Worm (Caenorhabditis elegans) whole organism, L1 larva: ENCODE data around the gene sas-5.

ENCODE experiments used
- mdl-1 ChIP-seq, 2 experiments: fragments of 150-350 bp; optimal IDR thresholded peaks; 2 replicates each; lab custom pipeline; 2014 to 2017; ENCODE audit warnings: missing biosample characterization in 2 of 2, missing genetic modification characterization in 2 of 2, inconsistent platforms in 1 of 2
- snpc-4 ChIP-seq: fragments of 150-350 bp; optimal IDR thresholded peaks from 2 replicates; lab custom pipeline; 2014; ENCODE audit warnings: missing biosample characterization, missing genetic modification characterization
- tbx-2 ChIP-seq: sonication (generic microtip); optimal IDR thresholded peaks from 2 replicates; lab custom pipeline; 2016; ENCODE audit warnings: missing genetic modification characterization, missing compliant biosample characterization
- unc-86 ChIP-seq: sonication (generic microtip); optimal IDR thresholded peaks from 2 replicates; lab custom pipeline; 2016; ENCODE audit warnings: missing genetic modification characterization, missing compliant biosample characterization
- zip-4 ChIP-seq: fragments of 200-800 bp; sonication (Bioruptor generic); optimal IDR thresholded peaks from 2 replicates; lab custom pipeline; 2018; ENCODE audit warnings: mild to moderate bottlenecking, missing genetic modification characterization, moderate library complexity, missing compliant biosample characterization
- ztf-4 ChIP-seq: fragments of 150-350 bp; optimal IDR thresholded peaks from 2 replicates; lab custom pipeline; 2014; ENCODE audit warnings: missing biosample characterization, missing genetic modification characterization

DNA sequence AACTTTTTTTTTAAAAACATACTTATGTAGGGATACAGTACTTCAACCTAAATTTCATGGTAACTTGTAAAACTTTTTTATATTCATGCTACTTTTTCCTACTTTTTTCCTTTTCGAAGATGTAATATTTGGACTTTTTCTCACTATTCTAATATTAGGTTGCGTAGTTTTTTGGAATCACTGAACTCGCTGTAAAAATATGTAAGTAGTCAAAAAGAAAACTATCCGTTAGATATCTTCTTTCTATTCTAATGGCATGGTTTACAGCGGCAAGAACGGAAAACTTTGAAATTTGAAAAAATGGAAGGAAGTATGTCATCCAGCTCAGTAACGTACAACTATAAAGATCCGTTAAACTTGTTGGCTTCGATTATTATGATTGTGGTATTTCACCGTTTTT lies 21.1 kb upstream of the sas-5 start, which contains the start of gene srx-82:
- no peak for TF ChIP-seq unc-86
- TF ChIP-seq mdl-1 (tag; optimal IDR thresholded peaks at IDR 0.05; lab: Kevin White, UChicago) = no peak
- no peak for TF ChIP-seq zip-4 (GFP tag; lab: Kevin White, UChicago)
- no peak for TF ChIP-seq tbx-2 (tag; lab: Kevin White, UChicago)
- TF ChIP-seq snpc-4 (tag; lab: Kevin White, UChicago) = no peak
- TF ChIP-seq ztf-4 (tag; lab: Kevin White, UChicago) = no peak
